Worm (Caenorhabditis elegans) whole organism, L2 larva: ENCODE measurements around the gene ZK1307.4.

Experiments used
- alr-1 ChIP-seq: fragments of 150-350 bp; optimal IDR thresholded peaks from 2 replicates; lab custom pipeline; 2014; ENCODE audit warnings: missing biosample characterization, missing genetic modification characterization
- lin-11 ChIP-seq: fragments of 150-350 bp; sonication (generic microtip); optimal IDR thresholded peaks from 2 replicates; lab custom pipeline; 2014; ENCODE audit warnings: missing biosample characterization, missing genetic modification characterization, inconsistent platforms, mixed read lengths
- lin-39 ChIP-seq: fragments of 150-350 bp; optimal IDR thresholded peaks from 2 replicates; lab custom pipeline; 2014; ENCODE audit warnings: missing biosample characterization, missing genetic modification reagents, missing genetic modification characterization
- lsy-2 ChIP-seq, 2 experiments: fragments of 150-350 bp in 1 of 2; sonication (generic microtip) in 1 of 2; optimal IDR thresholded peaks; 2 replicates each; lab custom pipeline; 2014 to 2017; ENCODE audit warnings: missing biosample characterization in 2 of 2, missing genetic modification characterization in 2 of 2
- nhr-21 ChIP-seq: fragments of 150-350 bp; optimal IDR thresholded peaks from 2 replicates; lab custom pipeline; 2014; ENCODE audit warnings: missing biosample characterization, missing genetic modification characterization
- nhr-25 ChIP-seq: fragments of 150-350 bp; sonication (generic microtip); optimal IDR thresholded peaks from 3 replicates; lab custom pipeline; 2014; ENCODE audit warnings: missing biosample characterization, missing genetic modification characterization
- nhr-77 ChIP-seq: fragments of 150-350 bp; optimal IDR thresholded peaks from 2 replicates; lab custom pipeline; 2014; ENCODE audit warnings: missing biosample characterization, missing genetic modification characterization
- unc-62 ChIP-seq: fragments of 150-350 bp; optimal IDR thresholded peaks from 2 replicates; lab custom pipeline; 2014; ENCODE audit warnings: missing biosample characterization, missing genetic modification reagents, missing genetic modification characterization
- zag-1 ChIP-seq: fragments of 150-350 bp; optimal IDR thresholded peaks from 2 replicates; lab custom pipeline; 2014; ENCODE audit warnings: missing biosample characterization, missing genetic modification characterization
- ztf-11 ChIP-seq: sonication (generic microtip); optimal IDR thresholded peaks from 2 replicates; lab custom pipeline; 2017; ENCODE audit warnings: missing biosample characterization, missing genetic modification characterization

DNA sequence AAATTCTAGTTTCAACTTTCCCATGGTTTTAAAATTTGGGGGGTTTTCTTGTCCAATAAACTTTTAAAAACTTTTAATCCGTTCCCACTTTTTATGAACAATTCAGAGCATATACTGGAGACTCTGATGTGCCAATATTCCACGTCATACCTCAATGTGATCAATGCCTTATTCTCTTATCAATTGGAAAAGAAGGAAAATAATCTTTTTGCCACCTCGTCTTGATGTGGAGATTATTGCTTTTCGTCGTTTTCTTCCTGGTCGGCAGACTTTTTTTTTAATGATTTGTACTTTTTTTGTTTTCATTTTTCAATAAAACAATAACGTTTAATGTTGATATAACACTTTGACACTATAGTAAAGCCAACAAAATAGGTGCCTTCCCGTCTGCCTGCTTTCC, 25.9 kb upstream of the ZK1307.4 start:
- TF ChIP-seq lin-39 (tag; lab: Kevin White, UChicago) (no peak), zag-1 (no peak), ztf-11 (no peak), nhr-77 (tag; lab: Kevin White, UChicago) (no peak), nhr-21 (tag; lab: Kevin White, UChicago) (no peak), lsy-2 (tag; optimal IDR thresholded peaks at IDR 0.05; lab: Kevin White, UChicago) (no peak), alr-1 (no peak), nhr-25 (tag; lab: Kevin White, UChicago) (no peak), unc-62 (GFP tag; lab: Kevin White, UChicago) (no peak), lin-11 (tag; lab: Kevin White, UChicago) (no peak)
